Fruit fly (Drosophila melanogaster) whole organism, adult: ENCODE data around the gene stv.

Experiments
- CG11617 ChIP-seq: fragments of 200-800 bp; sonication (Bioruptor generic); optimal IDR thresholded peaks from 2 replicates; lab custom pipeline; 2017; ENCODE audit warnings: mild to moderate bottlenecking, missing biosample characterization, missing genetic modification reagents, missing genetic modification characterization
- CG12768 ChIP-seq: fragments of 200-800 bp; sonication (Bioruptor generic); optimal IDR thresholded peaks from 2 replicates; lab custom pipeline; 2017; ENCODE audit warnings: missing biosample characterization, missing genetic modification characterization, mild to moderate bottlenecking, moderate library complexity, missing genetic modification reagents
- CG14711 ChIP-seq: fragments of 200-800 bp; sonication (Bioruptor generic); optimal IDR thresholded peaks from 2 replicates; lab custom pipeline; 2018; ENCODE audit warnings: missing biosample characterization, mild to moderate bottlenecking, missing genetic modification characterization, moderate library complexity
- CG1620 ChIP-seq: fragments of 200-800 bp; sonication (Bioruptor generic); optimal IDR thresholded peaks from 2 replicates; lab custom pipeline; 2016; ENCODE audit warnings: missing biosample characterization, missing genetic modification characterization
- CG33017 ChIP-seq: fragments of 200-800 bp; sonication (Bioruptor generic); optimal IDR thresholded peaks from 2 replicates; lab custom pipeline; 2018; ENCODE audit warnings: missing biosample characterization, mild to moderate bottlenecking, missing genetic modification characterization, moderate library complexity
- CG5204 ChIP-seq: fragments of 200-800 bp; sonication (Bioruptor generic); optimal IDR thresholded peaks from 2 replicates; lab custom pipeline; 2016; ENCODE audit warnings: missing biosample characterization, missing genetic modification characterization
- CG7045 ChIP-seq: fragments of 200-800 bp; sonication (Bioruptor generic); optimal IDR thresholded peaks from 2 replicates; lab custom pipeline; 2017; ENCODE audit warnings: missing biosample characterization, mild to moderate bottlenecking, missing genetic modification characterization
- CG7101 ChIP-seq: fragments of 200-800 bp; sonication (Bioruptor generic); optimal IDR thresholded peaks from 2 replicates; lab custom pipeline; 2018; ENCODE audit warnings: missing biosample characterization, mild to moderate bottlenecking, missing genetic modification characterization, moderate library complexity
- Clk ChIP-seq: fragments of 200-800 bp; sonication (Bioruptor generic); optimal IDR thresholded peaks from 2 replicates; lab custom pipeline; 2017; ENCODE audit warnings: missing biosample characterization, missing genetic modification characterization
- Crg-1 ChIP-seq: fragments of 200-800 bp; sonication (Bioruptor generic); optimal IDR thresholded peaks from 2 replicates; lab custom pipeline; 2016; ENCODE audit warnings: missing biosample characterization, missing genetic modification characterization
- Hr96 ChIP-seq: fragments of 200-800 bp; sonication (Bioruptor generic); optimal IDR thresholded peaks from 2 replicates; lab custom pipeline; 2016; ENCODE audit warnings: missing biosample characterization, missing genetic modification characterization
- Mnt ChIP-seq: fragments of 200-800 bp; sonication (Bioruptor generic); optimal IDR thresholded peaks from 2 replicates; lab custom pipeline; 2016; ENCODE audit warnings: missing biosample characterization, mild to moderate bottlenecking, missing genetic modification characterization
- bab1 ChIP-seq: fragments of 200-800 bp; sonication (Bioruptor generic); optimal IDR thresholded peaks from 3 replicates; lab custom pipeline; 2019; ENCODE audit warnings: missing biosample characterization, mild to moderate bottlenecking, missing genetic modification characterization, moderate library complexity
- cic ChIP-seq: fragments of 200-800 bp; sonication (Bioruptor generic); optimal IDR thresholded peaks from 2 replicates; lab custom pipeline; 2017; ENCODE audit warnings: missing biosample characterization, mild to moderate bottlenecking, missing genetic modification characterization, moderate library complexity
- cnc ChIP-seq, 2 experiments: fragments of >200 bp; optimal IDR thresholded peaks; 2 replicates each; lab custom pipeline; 2017
- kay ChIP-seq: fragments of 200-800 bp; sonication (Bioruptor generic); peaks from one replicate; lab custom pipeline; 2016; ENCODE audit warnings: missing biosample characterization, missing genetic modification characterization, borderline replicate concordance
- ovo ChIP-seq: fragments of 200-800 bp; sonication (Bioruptor generic); optimal IDR thresholded peaks from 2 replicates; lab custom pipeline; 2016; ENCODE audit warnings: missing biosample characterization, missing genetic modification characterization
- pad ChIP-seq: fragments of 200-800 bp; sonication (Bioruptor generic); optimal IDR thresholded peaks from 3 replicates; lab custom pipeline; 2017; ENCODE audit warnings: missing biosample characterization, missing genetic modification characterization, mild to moderate bottlenecking, moderate library complexity, missing genetic modification reagents
- tj ChIP-seq: fragments of 200-800 bp; sonication (Bioruptor generic); optimal IDR thresholded peaks from 3 replicates; lab custom pipeline; 2017; ENCODE audit warnings: missing biosample characterization, mild to moderate bottlenecking, missing genetic modification characterization, moderate library complexity
- toe ChIP-seq: fragments of 200-800 bp; sonication (Bioruptor generic); optimal IDR thresholded peaks from 2 replicates; lab custom pipeline; 2016; ENCODE audit warnings: missing biosample characterization, missing genetic modification characterization

Gene stv

dm6 chr3L:13499932-13500719 lies 22.8 kb downstream of the stv start:
- TF ChIP-seq toe (GFP tag; lab: Kevin White, UChicago) = no peak
- TF ChIP-seq tj (GFP tag; lab: Kevin White, UChicago) = no peak
- TF ChIP-seq CG7045 (GFP tag; lab: Kevin White, UChicago) = no peak
- TF ChIP-seq CG11617 (GFP tag; lab: Kevin White, UChicago) = no peak
- no peak for TF ChIP-seq kay
- no peak for TF ChIP-seq CG12768 (GFP tag; lab: Kevin White, UChicago)
- no peak for TF ChIP-seq CG7101 (tag; lab: Kevin White, UChicago)
- TF ChIP-seq bab1 (GFP tag; lab: Kevin White, UChicago) = no peak
- TF ChIP-seq ovo (GFP tag; lab: Kevin White, UChicago) = no peak
- TF ChIP-seq CG1620 (GFP tag; lab: Kevin White, UChicago) = no peak
- TF ChIP-seq CG14711 (tag; lab: Kevin White, UChicago) = no peak
- TF ChIP-seq Hr96 (GFP tag; lab: Kevin White, UChicago) = no peak
- no peak for TF ChIP-seq Mnt (GFP tag; lab: Kevin White, UChicago)
- no peak for TF ChIP-seq pad (GFP tag; lab: Kevin White, UChicago)
- no peak for TF ChIP-seq Crg-1 (GFP tag; lab: Kevin White, UChicago)
- no peak for TF ChIP-seq cnc (optimal IDR thresholded peaks at IDR 0.05; lab: Kevin White, UChicago)
- no peak for TF ChIP-seq Clk
- TF ChIP-seq cic = no peak
- TF ChIP-seq CG5204 (GFP tag; lab: Kevin White, UChicago) = no peak
- TF ChIP-seq CG33017 (tag; lab: Kevin White, UChicago) = no peak

- TF ChIP-seq bab1 (GFP tag; lab: Kevin White, UChicago) = peak; percentile 54
- no peak for TF ChIP-seq toe (GFP tag; lab: Kevin White, UChicago)
Observed at dm6 chr3L:13502484-13503109, 25.3 kb downstream of the stv start, which contains the start of gene Spt20. Gene Spt20 (plus strand): TSS chr3L:13502707.

- TF ChIP-seq CG1620 (GFP tag; lab: Kevin White, UChicago) = no peak
- TF ChIP-seq kay = no peak
- TF ChIP-seq ovo (GFP tag; lab: Kevin White, UChicago) = no peak
- no peak for TF ChIP-seq cnc (optimal IDR thresholded peaks at IDR 0.05; lab: Kevin White, UChicago)
- TF ChIP-seq tj (GFP tag; lab: Kevin White, UChicago) = no peak
- TF ChIP-seq CG5204 (GFP tag; lab: Kevin White, UChicago) = no peak
- no peak for TF ChIP-seq cic
- no peak for TF ChIP-seq Crg-1 (GFP tag; lab: Kevin White, UChicago)
- no peak for TF ChIP-seq CG7101 (tag; lab: Kevin White, UChicago)
- no peak for TF ChIP-seq CG14711 (tag; lab: Kevin White, UChicago)
- TF ChIP-seq CG33017 (tag; lab: Kevin White, UChicago) = no peak
- no peak for TF ChIP-seq Clk
- no peak for TF ChIP-seq CG12768 (GFP tag; lab: Kevin White, UChicago)
- no peak for TF ChIP-seq Hr96 (GFP tag; lab: Kevin White, UChicago)
- no peak for TF ChIP-seq CG11617 (GFP tag; lab: Kevin White, UChicago)
- TF ChIP-seq bab1 (GFP tag; lab: Kevin White, UChicago) = no peak
- no peak for TF ChIP-seq pad (GFP tag; lab: Kevin White, UChicago)
- no peak for TF ChIP-seq toe (GFP tag; lab: Kevin White, UChicago)
Observed at dm6 chr3L:13503631-13504030, 26.3 kb downstream of the stv start.

- TF ChIP-seq tj (GFP tag; lab: Kevin White, UChicago) = no peak
- TF ChIP-seq CG7101 (tag; lab: Kevin White, UChicago) = peak; percentile 85
- TF ChIP-seq kay = no peak
- peak; percentile 49 for TF ChIP-seq Clk
- peak; percentile 78 for TF ChIP-seq CG12768 (GFP tag; lab: Kevin White, UChicago)
- TF ChIP-seq cnc (optimal IDR thresholded peaks at IDR 0.05; lab: Kevin White, UChicago) = no peak
- peak; percentile 75 for TF ChIP-seq CG11617 (GFP tag; lab: Kevin White, UChicago)
- peak; percentile 71 for TF ChIP-seq ovo (GFP tag; lab: Kevin White, UChicago)
- TF ChIP-seq CG14711 (tag; lab: Kevin White, UChicago) = peak; percentile 78
- peak; percentile 80 for TF ChIP-seq CG7045 (GFP tag; lab: Kevin White, UChicago)
- TF ChIP-seq CG5204 (GFP tag; lab: Kevin White, UChicago) = peak; percentile 91
- TF ChIP-seq Mnt (GFP tag; lab: Kevin White, UChicago) = peak; percentile 71
- no peak for TF ChIP-seq cic
- peak; percentile 74 for TF ChIP-seq CG33017 (tag; lab: Kevin White, UChicago)
- peak; percentile 88 for TF ChIP-seq CG1620 (GFP tag; lab: Kevin White, UChicago)
- peak; percentile 73 for TF ChIP-seq bab1 (GFP tag; lab: Kevin White, UChicago)
- peak; percentile 83 for TF ChIP-seq Crg-1 (GFP tag; lab: Kevin White, UChicago)
- peak; percentile 94 for TF ChIP-seq toe (GFP tag; lab: Kevin White, UChicago)
- TF ChIP-seq pad (GFP tag; lab: Kevin White, UChicago) = peak; percentile 52
- TF ChIP-seq Hr96 (GFP tag; lab: Kevin White, UChicago) = peak; percentile 92
Observed at dm6 chr3L:13513112-13513538, 35.8 kb downstream of the stv start, which contains the start of the genes Vps36 and Liprin-beta. Gene Vps36 (minus strand): TSS chr3L:13513112. Gene Liprin-beta (plus strand): TSS chr3L:13513254.
